Worm (Caenorhabditis elegans) whole organism, mixed stage, embryonic: ENCODE results near the gene clec-212.

Experiments
- ceh-83 ChIP-seq: fragments of 200-800 bp; sonication (Bioruptor generic); optimal IDR thresholded peaks from 2 replicates; lab custom pipeline; 2018; ENCODE audit warnings: mild to moderate bottlenecking, missing genetic modification characterization, missing compliant biosample characterization
- ces-1 ChIP-seq: fragments of 150-350 bp; optimal IDR thresholded peaks from 2 replicates; lab custom pipeline; 2014; ENCODE audit warnings: missing biosample characterization, missing genetic modification reagents, missing genetic modification characterization
- lsy-2 ChIP-seq: fragments of 150-350 bp; optimal IDR thresholded peaks from 2 replicates; lab custom pipeline; 2014; ENCODE audit warnings: missing biosample characterization, missing genetic modification characterization
- mep-1 ChIP-seq: fragments of 150-350 bp; optimal IDR thresholded peaks from 2 replicates; lab custom pipeline; 2017; ENCODE audit warnings: missing biosample characterization, missing genetic modification reagents, missing genetic modification characterization, inconsistent platforms
- nhr-12 ChIP-seq: fragments of 150-350 bp; optimal IDR thresholded peaks from 2 replicates; lab custom pipeline; 2014; ENCODE audit warnings: missing biosample characterization, missing genetic modification characterization
- nhr-76 ChIP-seq: sonication (generic microtip); optimal IDR thresholded peaks from 2 replicates; lab custom pipeline; 2017; ENCODE audit warnings: missing biosample characterization, missing genetic modification characterization
- unc-120 ChIP-seq: sonication (generic microtip); optimal IDR thresholded peaks from 2 replicates; lab custom pipeline; 2017; ENCODE audit warnings: missing genetic modification characterization, missing compliant biosample characterization; ENCODE audit not compliant: poor library complexity, severe bottlenecking
- unc-62 ChIP-seq: fragments of 150-350 bp; optimal IDR thresholded peaks from 2 replicates; lab custom pipeline; 2014; ENCODE audit warnings: missing biosample characterization, missing genetic modification reagents, missing genetic modification characterization
- ztf-11 ChIP-seq: fragments of 150-350 bp; optimal IDR thresholded peaks from 2 replicates; lab custom pipeline; 2014; ENCODE audit warnings: missing biosample characterization, missing genetic modification characterization

DNA sequence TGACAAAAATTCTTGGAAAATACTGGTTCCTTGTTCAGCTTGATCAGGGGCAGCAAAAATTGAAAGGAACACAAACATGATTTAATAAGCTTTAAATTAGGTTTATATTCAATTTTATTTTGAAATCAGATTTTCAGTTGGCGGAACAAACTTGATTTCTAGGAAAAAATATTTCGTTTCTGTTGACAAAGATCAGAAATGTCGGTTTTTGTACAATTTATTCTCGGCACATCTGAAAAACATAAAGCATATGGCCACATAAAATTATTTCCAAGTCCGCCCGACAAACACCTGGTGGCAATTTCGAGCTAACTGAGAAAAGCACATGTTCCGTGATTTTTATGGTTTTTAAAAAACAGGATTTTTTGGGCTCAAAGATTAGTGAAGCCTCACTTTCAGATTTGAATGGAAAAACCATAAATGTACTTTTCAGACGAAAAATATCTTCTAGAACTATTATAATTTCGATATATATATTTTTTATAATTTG is 16.3 kb downstream of the clec-212 start, which contains the start of gene ttr-10:
- TF ChIP-seq unc-62 (GFP tag; lab: Kevin White, UChicago) (no peak), lsy-2 (tag; lab: Kevin White, UChicago) (no peak), mep-1 (tag; lab: Kevin White, UChicago) (no peak), ceh-83 (GFP tag; lab: Kevin White, UChicago) (no peak), nhr-12 (tag; lab: Kevin White, UChicago) (no peak), nhr-76 (tag; lab: Kevin White, UChicago) (no peak), ztf-11 (tag; lab: Kevin White, UChicago) (no peak), unc-120 (tag; lab: Kevin White, UChicago) (no peak), ces-1 (GFP tag; lab: Kevin White, UChicago) (no peak)
